Worm (Caenorhabditis elegans) whole organism, mixed stage, embryonic: ENCODE results near the gene ptd-2.

Source experiments
- blmp-1 ChIP-seq: fragments of 150-350 bp; optimal IDR thresholded peaks from 2 replicates; lab custom pipeline; 2014; ENCODE audit warnings: missing biosample characterization, missing genetic modification characterization
- elt-3 ChIP-seq: fragments of 150-350 bp; optimal IDR thresholded peaks from 2 replicates; lab custom pipeline; 2014; ENCODE audit warnings: missing biosample characterization, missing genetic modification characterization
- lin-13 ChIP-seq: fragments of 150-350 bp; optimal IDR thresholded peaks from 2 replicates; lab custom pipeline; 2014; ENCODE audit warnings: missing biosample characterization, missing genetic modification characterization
- nhr-237 ChIP-seq: fragments of 150-350 bp; optimal IDR thresholded peaks from 2 replicates; lab custom pipeline; 2014; ENCODE audit warnings: missing biosample characterization, missing genetic modification characterization
- nhr-28 ChIP-seq: fragments of 150-350 bp; optimal IDR thresholded peaks from 2 replicates; lab custom pipeline; 2014; ENCODE audit warnings: missing biosample characterization, missing genetic modification characterization
- unc-62 ChIP-seq: fragments of 150-350 bp; optimal IDR thresholded peaks from 2 replicates; lab custom pipeline; 2014; ENCODE audit warnings: missing biosample characterization, missing genetic modification reagents, missing genetic modification characterization

ce11 chrV:9255480-9255879 lies 5.4 kb downstream of the ptd-2 start:
- no peak for TF ChIP-seq nhr-237
- TF ChIP-seq blmp-1 (tag; lab: Kevin White, UChicago), result no peak
- no peak for TF ChIP-seq unc-62 (GFP tag; lab: Kevin White, UChicago)
- no peak for TF ChIP-seq lin-13
- TF ChIP-seq nhr-28 (tag; lab: Kevin White, UChicago), result no peak
- TF ChIP-seq elt-3 (tag; lab: Kevin White, UChicago), result no peak
